Worm (Caenorhabditis elegans): Measurements from ENCODE around the gene nhr-46.

The nhr-46 gene

DNA sequence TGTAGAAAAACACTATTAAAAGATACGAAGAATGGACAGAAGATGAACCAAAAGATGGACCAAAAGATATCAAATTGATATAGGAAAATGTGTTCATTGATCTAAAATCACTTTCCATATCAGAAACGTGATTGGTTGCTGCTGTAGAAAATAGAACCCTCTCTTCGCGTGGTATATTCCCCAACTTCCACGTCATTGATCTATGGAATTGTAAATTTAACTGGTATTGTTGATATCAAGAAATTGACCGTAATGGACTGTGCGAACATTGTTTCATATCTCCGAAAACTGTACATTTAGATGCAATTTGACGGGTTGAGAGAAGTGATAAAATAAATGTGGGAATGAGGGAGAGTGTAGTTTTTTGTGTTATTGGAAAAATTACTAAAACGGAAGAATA lies 6.7 kb upstream of the nhr-46 start:
- TF ChIP-seq hmg-4 (GFP tag; optimal IDR thresholded peaks at IDR 0.05): no peak
- no peak for TF ChIP-seq hnd-1 (tag; optimal IDR thresholded peaks at IDR 0.05)
- TF ChIP-seq ceh-36 (tag; optimal IDR thresholded peaks at IDR 0.05): no peak
- TF ChIP-seq hmbx-1 (tag; optimal IDR thresholded peaks at IDR 0.05): no peak
- TF ChIP-seq tbx-11 (GFP tag; IDR thresholded peaks at IDR 0.05): no peak
- no peak for TF ChIP-seq B0310.2 (tag; optimal IDR thresholded peaks at IDR 0.05)
- TF ChIP-seq ets-7 (tag; optimal IDR thresholded peaks at IDR 0.05): no peak
- no peak for TF ChIP-seq sea-1 (GFP tag; conservative IDR thresholded peaks at IDR 0.05)
- no peak for TF ChIP-seq flt-1 (GFP tag; IDR thresholded peaks at IDR 0.05)
- TF ChIP-seq ceh-13 (GFP tag; optimal IDR thresholded peaks at IDR 0.05): no peak
- no peak for TF ChIP-seq F13C5.2 (tag; optimal IDR thresholded peaks at IDR 0.05)
- TF ChIP-seq aly-1 (tag; optimal IDR thresholded peaks at IDR 0.05): no peak
- no peak for TF ChIP-seq tra-4 (tag; optimal IDR thresholded peaks at IDR 0.05)
- TF ChIP-seq ama-1 (optimal IDR thresholded peaks at IDR 0.05): no peak
- TF ChIP-seq tbx-37 (GFP tag; conservative IDR thresholded peaks at IDR 0.05): no peak
- TF ChIP-seq scrt-1 (GFP tag; IDR thresholded peaks at IDR 0.05): no peak
- TF ChIP-seq pes-1 (GFP tag; IDR thresholded peaks at IDR 0.05): no peak

DNA sequence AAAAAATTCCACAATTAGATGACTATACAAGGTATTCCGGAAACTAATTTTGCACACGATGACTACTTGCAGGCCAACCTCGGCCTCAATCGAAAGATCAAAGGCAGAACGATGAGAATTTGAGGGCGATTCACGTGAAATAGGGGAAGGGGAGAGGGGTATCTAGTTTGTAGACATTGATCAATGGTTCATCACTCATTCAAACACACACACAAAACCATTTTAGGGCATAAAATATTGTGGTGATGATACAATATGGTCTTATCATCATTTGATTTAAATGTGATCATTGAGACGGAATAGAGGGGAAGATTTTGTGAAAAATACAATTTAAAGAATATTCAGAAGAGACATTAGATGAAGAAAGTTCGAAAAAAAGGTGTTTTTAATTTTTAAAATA lies 5.1 kb upstream of the nhr-46 start:
- TF ChIP-seq ceh-36 (tag; optimal IDR thresholded peaks at IDR 0.05) (no peak), sea-1 (GFP tag; conservative IDR thresholded peaks at IDR 0.05) (no peak), tra-4 (tag; optimal IDR thresholded peaks at IDR 0.05) (no peak), tbx-11 (GFP tag; IDR thresholded peaks at IDR 0.05) (no peak), pes-1 (GFP tag; IDR thresholded peaks at IDR 0.05) (no peak), flt-1 (GFP tag; IDR thresholded peaks at IDR 0.05) (no peak), F13C5.2 (tag; optimal IDR thresholded peaks at IDR 0.05) (no peak), ets-7 (tag; optimal IDR thresholded peaks at IDR 0.05) (no peak), tbx-37 (GFP tag; conservative IDR thresholded peaks at IDR 0.05) (no peak), hnd-1 (tag; optimal IDR thresholded peaks at IDR 0.05) (no peak), ama-1 (optimal IDR thresholded peaks at IDR 0.05) (no peak), scrt-1 (GFP tag; IDR thresholded peaks at IDR 0.05) (no peak), hmg-4 (GFP tag; optimal IDR thresholded peaks at IDR 0.05) (no peak), ceh-13 (GFP tag; optimal IDR thresholded peaks at IDR 0.05) (no peak), hmbx-1 (tag; optimal IDR thresholded peaks at IDR 0.05) (no peak), aly-1 (tag; optimal IDR thresholded peaks at IDR 0.05) (no peak), B0310.2 (tag; optimal IDR thresholded peaks at IDR 0.05) (no peak)

DNA sequence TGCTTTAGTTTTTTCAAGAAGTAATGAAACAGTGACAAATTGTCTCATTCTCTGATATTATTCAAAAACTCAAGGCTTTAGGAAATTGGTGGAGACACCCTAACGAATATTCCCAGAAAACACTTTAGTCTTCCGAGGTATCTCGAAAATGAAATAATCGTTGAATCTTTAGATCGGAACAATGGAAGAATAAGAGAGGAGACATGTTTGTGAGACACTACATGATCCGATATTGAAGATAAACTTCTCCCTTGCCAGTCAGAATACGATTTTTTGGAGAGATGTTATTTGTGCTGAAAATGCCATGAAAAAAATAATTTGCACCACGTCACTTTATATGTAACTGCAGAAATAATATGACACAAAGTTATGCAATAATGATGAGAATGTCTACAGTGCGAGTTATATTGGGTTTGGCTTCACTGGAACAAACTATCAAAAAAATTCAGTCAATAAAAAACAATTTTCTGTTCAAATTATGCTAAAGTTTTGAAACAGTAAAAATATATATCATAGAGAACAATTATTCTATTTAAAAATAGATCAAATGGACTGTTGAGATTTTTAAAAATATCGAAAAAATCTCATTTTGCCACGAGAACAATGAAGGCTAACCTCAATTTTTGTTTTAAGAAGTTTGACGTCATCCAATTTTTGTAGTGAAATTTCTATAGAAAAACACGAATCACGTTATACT lies 3.7 kb upstream of the nhr-46 start:
- TF ChIP-seq B0310.2 (tag; optimal IDR thresholded peaks at IDR 0.05) (no peak), sea-1 (GFP tag; conservative IDR thresholded peaks at IDR 0.05) (no peak), hnd-1 (tag; optimal IDR thresholded peaks at IDR 0.05) (no peak), hmbx-1 (tag; optimal IDR thresholded peaks at IDR 0.05) (no peak), ceh-36 (tag; optimal IDR thresholded peaks at IDR 0.05) (no peak), hmg-4 (GFP tag; optimal IDR thresholded peaks at IDR 0.05) (no peak), ceh-13 (GFP tag; optimal IDR thresholded peaks at IDR 0.05) (no peak), aly-1 (tag; optimal IDR thresholded peaks at IDR 0.05) (no peak), F13C5.2 (tag; optimal IDR thresholded peaks at IDR 0.05) (no peak), ets-7 (tag; optimal IDR thresholded peaks at IDR 0.05) (no peak)

DNA sequence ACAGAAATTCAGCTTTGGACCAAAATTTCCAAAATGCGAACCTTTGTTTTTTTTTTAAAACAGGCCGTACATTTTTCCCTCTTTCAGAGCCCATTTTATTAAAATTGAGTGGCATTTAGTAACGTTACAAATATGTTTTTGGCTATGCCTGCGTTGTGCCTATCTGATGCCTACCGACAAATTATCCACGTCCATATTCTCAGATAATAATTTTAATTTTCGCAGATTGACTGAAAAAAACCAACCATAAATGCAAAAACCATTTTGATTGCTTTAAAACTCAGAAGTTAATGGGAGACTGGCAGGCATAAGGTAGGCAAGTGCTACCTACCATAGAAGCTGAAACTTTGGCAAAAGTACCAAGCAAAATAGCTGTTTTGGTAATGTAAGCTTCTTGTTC lies 3.0 kb upstream of the nhr-46 start:
- no peak for TF ChIP-seq aly-1 (tag; optimal IDR thresholded peaks at IDR 0.05)
- no peak for TF ChIP-seq ets-7 (tag; optimal IDR thresholded peaks at IDR 0.05)
- no peak for TF ChIP-seq tbx-37 (GFP tag; conservative IDR thresholded peaks at IDR 0.05)
- TF ChIP-seq tra-4 (tag; optimal IDR thresholded peaks at IDR 0.05): no peak
- TF ChIP-seq flt-1 (GFP tag; IDR thresholded peaks at IDR 0.05): no peak
- TF ChIP-seq tbx-11 (GFP tag; IDR thresholded peaks at IDR 0.05): no peak
- TF ChIP-seq hmbx-1 (tag; optimal IDR thresholded peaks at IDR 0.05): no peak
- TF ChIP-seq pes-1 (GFP tag; IDR thresholded peaks at IDR 0.05): no peak
- no peak for TF ChIP-seq hnd-1 (tag; optimal IDR thresholded peaks at IDR 0.05)
- no peak for TF ChIP-seq F13C5.2 (tag; optimal IDR thresholded peaks at IDR 0.05)
- TF ChIP-seq B0310.2 (tag; optimal IDR thresholded peaks at IDR 0.05): no peak
- TF ChIP-seq hmg-4 (GFP tag; optimal IDR thresholded peaks at IDR 0.05): no peak
- TF ChIP-seq ceh-36 (tag; optimal IDR thresholded peaks at IDR 0.05): no peak
- TF ChIP-seq ceh-13 (GFP tag; optimal IDR thresholded peaks at IDR 0.05): no peak
- no peak for TF ChIP-seq ama-1 (optimal IDR thresholded peaks at IDR 0.05)
- no peak for TF ChIP-seq scrt-1 (GFP tag; IDR thresholded peaks at IDR 0.05)
- no peak for TF ChIP-seq sea-1 (GFP tag; conservative IDR thresholded peaks at IDR 0.05)

DNA sequence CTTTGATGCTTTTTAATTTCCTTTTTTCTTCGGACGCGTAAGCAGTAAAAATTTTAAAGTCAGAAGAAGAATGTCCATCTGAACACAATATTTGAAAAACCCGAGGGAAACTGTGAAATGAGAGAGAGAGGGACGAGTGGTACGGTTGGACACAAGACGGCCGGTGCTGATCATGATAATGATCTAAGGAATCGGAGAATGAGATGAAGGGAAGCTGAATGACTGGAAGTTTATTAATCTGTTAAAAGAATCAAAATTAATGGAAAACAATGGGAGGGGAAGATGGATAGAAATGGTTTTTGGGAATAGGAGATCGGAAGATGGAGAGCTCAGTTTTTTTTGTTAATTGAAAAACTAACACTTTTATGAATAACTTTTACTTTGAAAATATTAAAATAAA lies 1.0 kb upstream of the nhr-46 start:
- no peak for TF ChIP-seq ama-1 (optimal IDR thresholded peaks at IDR 0.05)
- TF ChIP-seq pes-1 (GFP tag; IDR thresholded peaks at IDR 0.05): no peak
- TF ChIP-seq aly-1 (tag; optimal IDR thresholded peaks at IDR 0.05): no peak
- no peak for TF ChIP-seq sea-1 (GFP tag; conservative IDR thresholded peaks at IDR 0.05)
- TF ChIP-seq tbx-37 (GFP tag; conservative IDR thresholded peaks at IDR 0.05): no peak
- no peak for TF ChIP-seq ceh-36 (tag; optimal IDR thresholded peaks at IDR 0.05)
- no peak for TF ChIP-seq F13C5.2 (tag; optimal IDR thresholded peaks at IDR 0.05)
- TF ChIP-seq tra-4 (tag; optimal IDR thresholded peaks at IDR 0.05): no peak
- TF ChIP-seq hmbx-1 (tag; optimal IDR thresholded peaks at IDR 0.05): no peak
- TF ChIP-seq B0310.2 (tag; optimal IDR thresholded peaks at IDR 0.05): no peak
- no peak for TF ChIP-seq flt-1 (GFP tag; IDR thresholded peaks at IDR 0.05)
- no peak for TF ChIP-seq ets-7 (tag; optimal IDR thresholded peaks at IDR 0.05)
- no peak for TF ChIP-seq hmg-4 (GFP tag; optimal IDR thresholded peaks at IDR 0.05)
- no peak for TF ChIP-seq scrt-1 (GFP tag; IDR thresholded peaks at IDR 0.05)
- TF ChIP-seq tbx-11 (GFP tag; IDR thresholded peaks at IDR 0.05): no peak
- TF ChIP-seq hnd-1 (tag; optimal IDR thresholded peaks at IDR 0.05): no peak
- TF ChIP-seq ceh-13 (GFP tag; optimal IDR thresholded peaks at IDR 0.05): no peak

DNA sequence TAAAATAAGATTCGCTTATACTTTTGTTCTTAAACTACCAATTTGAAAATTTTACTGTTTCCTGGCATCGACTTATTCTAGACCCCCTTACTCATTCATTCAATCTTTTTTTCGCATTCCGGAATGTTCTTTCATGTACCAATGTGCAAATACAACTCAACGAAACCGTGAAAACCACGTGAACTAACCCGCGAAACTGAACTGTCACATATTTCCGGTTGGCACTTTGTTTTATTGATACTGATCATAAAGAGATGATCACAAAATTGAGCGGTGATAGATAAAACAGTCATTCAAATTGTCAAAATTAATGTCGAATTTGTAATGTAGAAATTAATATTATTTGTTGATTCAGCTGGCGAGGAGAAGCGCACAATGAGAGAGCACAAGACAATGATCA lies 1.7 kb downstream of the nhr-46 start:
- TF ChIP-seq scrt-1 (GFP tag; IDR thresholded peaks at IDR 0.05) (no peak), flt-1 (GFP tag; IDR thresholded peaks at IDR 0.05) (no peak), ceh-36 (tag; optimal IDR thresholded peaks at IDR 0.05) (no peak), ama-1 (optimal IDR thresholded peaks at IDR 0.05) (no peak), tbx-11 (GFP tag; IDR thresholded peaks at IDR 0.05) (no peak), F13C5.2 (tag; optimal IDR thresholded peaks at IDR 0.05) (no peak), aly-1 (tag; optimal IDR thresholded peaks at IDR 0.05) (no peak), ceh-13 (GFP tag; optimal IDR thresholded peaks at IDR 0.05) (no peak), tbx-37 (GFP tag; conservative IDR thresholded peaks at IDR 0.05) (no peak), ets-7 (tag; optimal IDR thresholded peaks at IDR 0.05) (no peak)

DNA sequence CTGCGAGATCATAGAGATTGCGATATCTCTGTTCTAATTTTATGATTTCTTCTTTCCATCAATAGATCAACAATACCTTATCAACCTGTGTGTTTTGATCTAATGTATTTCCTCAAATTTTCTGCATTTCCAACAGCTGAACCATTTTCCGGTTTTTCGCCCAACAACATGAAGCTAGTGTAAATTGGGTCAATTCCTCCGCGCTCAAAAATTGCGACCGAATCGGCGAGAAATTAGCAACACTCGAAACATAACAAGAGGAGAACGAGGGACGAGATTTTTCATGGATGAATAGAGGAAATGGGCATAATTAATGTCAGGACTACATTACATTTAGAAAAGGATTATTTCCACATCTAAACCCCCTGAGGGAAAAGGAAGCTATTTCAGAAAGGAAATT lies 2.8 kb downstream of the nhr-46 start:
- TF ChIP-seq pes-1 (GFP tag; IDR thresholded peaks at IDR 0.05) (no peak), tbx-11 (GFP tag; IDR thresholded peaks at IDR 0.05) (no peak), ceh-36 (tag; optimal IDR thresholded peaks at IDR 0.05) (no peak), ceh-13 (GFP tag; optimal IDR thresholded peaks at IDR 0.05) (no peak), hnd-1 (tag; optimal IDR thresholded peaks at IDR 0.05) (no peak), hmg-4 (GFP tag; optimal IDR thresholded peaks at IDR 0.05) (no peak), hmbx-1 (tag; optimal IDR thresholded peaks at IDR 0.05) (no peak), B0310.2 (tag; optimal IDR thresholded peaks at IDR 0.05) (no peak), F13C5.2 (tag; optimal IDR thresholded peaks at IDR 0.05) (no peak), tra-4 (tag; optimal IDR thresholded peaks at IDR 0.05) (no peak), tbx-37 (GFP tag; conservative IDR thresholded peaks at IDR 0.05) (no peak), ets-7 (tag; optimal IDR thresholded peaks at IDR 0.05) (no peak), aly-1 (tag; optimal IDR thresholded peaks at IDR 0.05) (no peak), scrt-1 (GFP tag; IDR thresholded peaks at IDR 0.05) (no peak), flt-1 (GFP tag; IDR thresholded peaks at IDR 0.05) (no peak), ama-1 (optimal IDR thresholded peaks at IDR 0.05) (no peak), sea-1 (GFP tag; conservative IDR thresholded peaks at IDR 0.05) (no peak)
